Fruit fly (Drosophila melanogaster) S2 (cell line): ENCODE results near the gene hbt.

ENCODE experiments used
- CG8478 ChIP-seq: fragments of >200 bp; optimal IDR thresholded peaks from 2 replicates; lab custom pipeline; 2018
- CTCF ChIP-seq, 2 experiments: fragments of >200 bp; optimal IDR thresholded peaks; 2 replicates each; lab custom pipeline; 2018

DNA sequence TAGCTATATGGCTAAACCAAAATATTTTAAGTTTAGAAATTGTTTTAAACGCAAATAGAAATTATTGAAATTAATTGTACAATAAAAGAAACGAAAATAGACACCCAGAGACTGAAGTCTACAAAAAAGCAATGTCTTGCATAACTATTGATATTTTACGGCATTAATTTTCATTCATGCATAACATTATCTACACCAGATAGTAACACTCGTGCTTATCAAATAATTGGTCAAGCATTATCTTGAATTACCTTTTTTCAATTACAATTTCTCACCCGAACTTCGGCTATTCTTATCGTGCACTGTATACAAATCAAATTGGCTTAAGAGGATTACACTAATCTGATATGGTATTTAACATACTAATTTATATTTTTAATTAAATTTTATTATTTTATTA, 45.2 kb upstream of the hbt start:
- TF ChIP-seq CTCF (optimal IDR thresholded peaks at IDR 0.05; lab: Kevin White, UChicago) (no peak), CG8478 (no peak)
